Fruit fly (Drosophila melanogaster): Measurements from ENCODE around the gene CG43861.

dm6 chr2L:20017055-20017454 is at the start of gene CG43861:
- TF ChIP-seq CG12768 (GFP tag; optimal IDR thresholded peaks at IDR 0.05) (no peak), ovo (GFP tag; optimal IDR thresholded peaks at IDR 0.05) (no peak), CG7101 (tag; optimal IDR thresholded peaks at IDR 0.05) (no peak)

All from whole organism, adult.